Fruit fly (Drosophila melanogaster) whole organism, embryonic: ENCODE data around the gene Usp8.
A peak's percentile ranks its signal among the peaks of the same experiment; 100 is the strongest.

Experiments
- Aef1 ChIP-seq: fragments of 200-800 bp; sonication (Bioruptor generic); IDR thresholded peaks from 3 replicates; pipeline ENCODE4 v1.3.6; 2022; ENCODE audit warnings: missing biosample characterization, missing genetic modification characterization
- Atf6 ChIP-seq: fragments of 200-800 bp; sonication (Bioruptor generic); IDR thresholded peaks from 2 replicates; pipeline ENCODE4 v1.3.6; 2022; ENCODE audit warnings: missing biosample characterization, missing genetic modification characterization
- Blimp-1 ChIP-seq: fragments of 200-800 bp; sonication (Bioruptor generic); optimal IDR thresholded peaks from 3 replicates; lab custom pipeline; 2018; ENCODE audit warnings: missing biosample characterization, missing genetic modification characterization, mild to moderate bottlenecking, moderate library complexity, missing genetic modification reagents
- CG11723 ChIP-seq: fragments of 200-800 bp; sonication (Bioruptor generic); optimal IDR thresholded peaks from 2 replicates; lab custom pipeline; 2017; ENCODE audit warnings: missing biosample characterization, mild to moderate bottlenecking, missing genetic modification characterization
- CG12659 ChIP-seq: fragments of 200-800 bp; sonication (Bioruptor generic); optimal IDR thresholded peaks from 3 replicates; lab custom pipeline; 2017; ENCODE audit warnings: mild to moderate bottlenecking, missing biosample characterization, missing genetic modification reagents, missing genetic modification characterization
- CG15269 ChIP-seq: fragments of 200-800 bp; sonication (Bioruptor generic); optimal IDR thresholded peaks from 2 replicates; lab custom pipeline; 2018; ENCODE audit warnings: missing biosample characterization, mild to moderate bottlenecking, missing genetic modification characterization, moderate library complexity
- CG1647 ChIP-seq: fragments of 200-800 bp; sonication (Bioruptor generic); optimal IDR thresholded peaks from 3 replicates; lab custom pipeline; 2016; ENCODE audit warnings: missing biosample characterization, missing genetic modification characterization
- CG17361 ChIP-seq: fragments of 200-800 bp; sonication (Bioruptor generic); IDR thresholded peaks from 3 replicates; pipeline ENCODE4 v1.3.6; 2022; ENCODE audit warnings: missing biosample characterization, missing genetic modification characterization
- CG17612 ChIP-seq: fragments of 200-800 bp; sonication (Bioruptor generic); IDR thresholded peaks from 2 replicates; pipeline ENCODE4 v1.3.6; 2022; ENCODE audit warnings: missing biosample characterization, missing genetic modification characterization
- CG17829 ChIP-seq: fragments of 200-800 bp; optimal IDR thresholded peaks from 2 replicates; lab custom pipeline; 2019; ENCODE audit warnings: missing biosample characterization, mild to moderate bottlenecking, missing genetic modification characterization, moderate library complexity
- CG33557 ChIP-seq: fragments of 200-800 bp; sonication (Bioruptor generic); optimal IDR thresholded peaks from 2 replicates; lab custom pipeline; 2019; ENCODE audit warnings: missing biosample characterization, mild to moderate bottlenecking, missing genetic modification characterization, moderate library complexity
- CG3995 ChIP-seq: fragments of 200-800 bp; sonication (Bioruptor generic); optimal IDR thresholded peaks from 3 replicates; lab custom pipeline; 2016; ENCODE audit warnings: missing biosample characterization, missing genetic modification characterization
- CG4404 ChIP-seq: fragments of 200-800 bp; sonication (Bioruptor generic); IDR thresholded peaks from 2 replicates; pipeline ENCODE4 v1.3.6; 2022; ENCODE audit warnings: missing biosample characterization, missing genetic modification characterization
- CG5245 ChIP-seq: fragments of 200-800 bp; sonication (Bioruptor generic); optimal IDR thresholded peaks from 3 replicates; lab custom pipeline; 2016; ENCODE audit warnings: missing biosample characterization, missing genetic modification characterization
- CG6272 ChIP-seq: fragments of 200-800 bp; sonication (Bioruptor generic); IDR thresholded peaks from 2 replicates; pipeline ENCODE4 v1.3.6; 2022; ENCODE audit warnings: missing biosample characterization, missing genetic modification characterization
- CG6689 ChIP-seq: fragments of 200-800 bp; sonication (Bioruptor generic); IDR thresholded peaks from 2 replicates; pipeline ENCODE4 v1.3.6; 2022; ENCODE audit warnings: missing biosample characterization, missing genetic modification characterization
- CG8359 ChIP-seq: fragments of 200-800 bp; sonication (Bioruptor generic); optimal IDR thresholded peaks from 2 replicates; lab custom pipeline; 2017; ENCODE audit warnings: missing biosample characterization, mild to moderate bottlenecking, missing genetic modification characterization, borderline replicate concordance
- CG9437 ChIP-seq: fragments of 200-800 bp; sonication (Bioruptor generic); optimal IDR thresholded peaks from 2 replicates; lab custom pipeline; 2018; ENCODE audit warnings: missing biosample characterization, mild to moderate bottlenecking, missing genetic modification characterization
- CG9609 ChIP-seq: fragments of 200-800 bp; sonication (Bioruptor generic); optimal IDR thresholded peaks from 3 replicates; lab custom pipeline; 2016; ENCODE audit warnings: missing biosample characterization, missing genetic modification characterization
- CG9797 ChIP-seq: fragments of 200-800 bp; sonication (Bioruptor generic); optimal IDR thresholded peaks from 3 replicates; lab custom pipeline; 2018; ENCODE audit warnings: missing biosample characterization, mild to moderate bottlenecking, missing genetic modification characterization
- CTCF ChIP-seq: fragments of 200-800 bp; sonication (Bioruptor generic); optimal IDR thresholded peaks from 2 replicates; lab custom pipeline; 2017; ENCODE audit warnings: missing biosample characterization, mild to moderate bottlenecking, missing genetic modification characterization, moderate library complexity
- Camta ChIP-seq: fragments of 200-800 bp; sonication (Bioruptor generic); optimal IDR thresholded peaks from 2 replicates; lab custom pipeline; 2016; ENCODE audit warnings: missing biosample characterization, missing genetic modification characterization
- Dll ChIP-seq: fragments of 200-800 bp; sonication (Bioruptor generic); IDR thresholded peaks from 4 replicates; pipeline ENCODE4 v1.3.6; 2022; ENCODE audit warnings: missing biosample characterization, missing genetic modification characterization; ENCODE audit not compliant: partially characterized antibody
- Eip74EF ChIP-seq, 2 experiments: fragments of 200-800 bp in 1 of 2; fragments of >200 bp in 1 of 2; sonication (Bioruptor generic) in 1 of 2; optimal IDR thresholded peaks; 2 replicates each; lab custom pipeline; 2017 to 2019; ENCODE audit warnings: missing biosample characterization in 2 of 2, missing genetic modification characterization in 2 of 2, mild to moderate bottlenecking in 1 of 2, moderate library complexity in 1 of 2
- Ets97D ChIP-seq: fragments of 200-800 bp; sonication (Bioruptor generic); optimal IDR thresholded peaks from 3 replicates; lab custom pipeline; 2016; ENCODE audit warnings: missing biosample characterization, missing genetic modification characterization
- HLH4C ChIP-seq: fragments of 200-800 bp; sonication (Bioruptor generic); IDR thresholded peaks from 3 replicates; pipeline ENCODE4 v1.3.6; 2022; ENCODE audit warnings: missing biosample characterization, missing genetic modification characterization; ENCODE audit not compliant: partially characterized antibody
- Hey ChIP-seq: fragments of 200-800 bp; sonication (Bioruptor generic); optimal IDR thresholded peaks from 3 replicates; lab custom pipeline; 2018; ENCODE audit warnings: missing biosample characterization, mild to moderate bottlenecking, missing genetic modification characterization
- Hr39 ChIP-seq: fragments of >200 bp; optimal IDR thresholded peaks from 2 replicates; lab custom pipeline; 2017
- Neu2 ChIP-seq: fragments of 200-800 bp; sonication (Bioruptor generic); optimal IDR thresholded peaks from 3 replicates; lab custom pipeline; 2016; ENCODE audit warnings: missing biosample characterization, missing genetic modification characterization, borderline replicate concordance
- Opbp ChIP-seq: fragments of 200-800 bp; sonication (Bioruptor generic); IDR thresholded peaks from 3 replicates; pipeline ENCODE4 v1.3.6; 2022; ENCODE audit warnings: missing biosample characterization, missing genetic modification characterization; ENCODE audit not compliant: partially characterized antibody
- Ravus ChIP-seq: fragments of 200-800 bp; sonication (Bioruptor generic); IDR thresholded peaks from 2 replicates; pipeline ENCODE4 v1.3.6; 2022; ENCODE audit warnings: missing biosample characterization, missing genetic modification characterization
- Spps ChIP-seq: fragments of 200-800 bp; sonication (Bioruptor generic); optimal IDR thresholded peaks from 2 replicates; lab custom pipeline; 2018; ENCODE audit warnings: missing biosample characterization, mild to moderate bottlenecking, missing genetic modification characterization
- ab ChIP-seq: fragments of 200-800 bp; sonication (Bioruptor generic); optimal IDR thresholded peaks from 2 replicates; lab custom pipeline; 2016; ENCODE audit warnings: missing biosample characterization, missing genetic modification characterization
- abd-A ChIP-seq: fragments of 200-800 bp; sonication (Bioruptor generic); optimal IDR thresholded peaks from 3 replicates; lab custom pipeline; 2019; ENCODE audit warnings: missing biosample characterization, mild to moderate bottlenecking, missing genetic modification characterization, moderate library complexity
- ac ChIP-seq: fragments of 200-800 bp; sonication (Bioruptor generic); optimal IDR thresholded peaks from 3 replicates; lab custom pipeline; 2017; ENCODE audit warnings: missing biosample characterization, mild to moderate bottlenecking, missing genetic modification characterization
- corto ChIP-seq: fragments of 200-800 bp; sonication (Bioruptor generic); optimal IDR thresholded peaks from 2 replicates; lab custom pipeline; 2016; ENCODE audit warnings: missing biosample characterization, mild to moderate bottlenecking, missing genetic modification characterization, moderate library complexity
- crc ChIP-seq: fragments of 200-800 bp; sonication (Bioruptor generic); optimal IDR thresholded peaks from 2 replicates; lab custom pipeline; 2016; ENCODE audit warnings: missing biosample characterization, missing genetic modification characterization
- croc ChIP-seq: fragments of 200-800 bp; sonication (Bioruptor generic); conservative IDR thresholded peaks from 3 replicates; pipeline ENCODE4 v1.3.6; 2022; ENCODE audit warnings: missing biosample characterization, missing genetic modification characterization
- gcm ChIP-seq: fragments of 200-800 bp; sonication (Bioruptor generic); optimal IDR thresholded peaks from 2 replicates; lab custom pipeline; 2019; ENCODE audit warnings: missing biosample characterization, mild to moderate bottlenecking, missing genetic modification characterization, moderate library complexity
- gro ChIP-seq: fragments of 200-800 bp; sonication (Bioruptor generic); optimal IDR thresholded peaks from 2 replicates; lab custom pipeline; 2016; ENCODE audit warnings: missing biosample characterization, missing genetic modification characterization
- gsb ChIP-seq: fragments of 200-800 bp; sonication (Bioruptor generic); IDR thresholded peaks from 2 replicates; pipeline ENCODE4 v1.3.6; 2022; ENCODE audit warnings: missing biosample characterization, missing genetic modification characterization
- gsb-n ChIP-seq: fragments of 200-800 bp; sonication (Bioruptor generic); optimal IDR thresholded peaks from 3 replicates; lab custom pipeline; 2018; ENCODE audit warnings: missing biosample characterization, mild to moderate bottlenecking, missing genetic modification characterization
- pita ChIP-seq: fragments of 200-800 bp; sonication (Bioruptor generic); optimal IDR thresholded peaks from 2 replicates; lab custom pipeline; 2017; ENCODE audit warnings: missing biosample characterization, mild to moderate bottlenecking, missing genetic modification characterization
- ranshi ChIP-seq: fragments of 200-800 bp; sonication (Bioruptor generic); IDR thresholded peaks from 2 replicates; pipeline ENCODE4 v1.3.6; 2022; ENCODE audit warnings: missing biosample characterization, missing genetic modification characterization
- sisA ChIP-seq: fragments of 200-800 bp; sonication (Bioruptor generic); IDR thresholded peaks from 2 replicates; pipeline ENCODE4 v1.3.6; 2022; ENCODE audit warnings: missing biosample characterization, missing genetic modification characterization
- slp2 ChIP-seq: fragments of 200-800 bp; sonication (Bioruptor generic); optimal IDR thresholded peaks from 2 replicates; lab custom pipeline; 2016; ENCODE audit warnings: missing biosample characterization, missing genetic modification characterization
- sqz ChIP-seq: fragments of 200-800 bp; sonication (Bioruptor generic); optimal IDR thresholded peaks from 3 replicates; lab custom pipeline; 2018; ENCODE audit warnings: missing biosample characterization, mild to moderate bottlenecking, missing genetic modification characterization
- stwl ChIP-seq: fragments of 200-800 bp; sonication (Bioruptor generic); optimal IDR thresholded peaks from 3 replicates; lab custom pipeline; 2018; ENCODE audit warnings: missing biosample characterization, mild to moderate bottlenecking, missing genetic modification characterization, moderate library complexity
- tgo ChIP-seq: fragments of 200-800 bp; sonication (Bioruptor generic); IDR thresholded peaks from 3 replicates; pipeline ENCODE4 v1.3.6; 2022; ENCODE audit warnings: missing biosample characterization, missing genetic modification characterization
- tna ChIP-seq: fragments of 200-800 bp; sonication (Bioruptor generic); IDR thresholded peaks from 2 replicates; pipeline ENCODE4 v1.3.6; 2022; ENCODE audit warnings: missing biosample characterization, missing genetic modification characterization; ENCODE audit not compliant: partially characterized antibody
- wor ChIP-seq: fragments of 200-800 bp; sonication (Bioruptor generic); IDR thresholded peaks from 2 replicates; pipeline ENCODE4 v1.3.6; 2022; ENCODE audit warnings: missing biosample characterization, missing genetic modification characterization

The Usp8 gene

DNA sequence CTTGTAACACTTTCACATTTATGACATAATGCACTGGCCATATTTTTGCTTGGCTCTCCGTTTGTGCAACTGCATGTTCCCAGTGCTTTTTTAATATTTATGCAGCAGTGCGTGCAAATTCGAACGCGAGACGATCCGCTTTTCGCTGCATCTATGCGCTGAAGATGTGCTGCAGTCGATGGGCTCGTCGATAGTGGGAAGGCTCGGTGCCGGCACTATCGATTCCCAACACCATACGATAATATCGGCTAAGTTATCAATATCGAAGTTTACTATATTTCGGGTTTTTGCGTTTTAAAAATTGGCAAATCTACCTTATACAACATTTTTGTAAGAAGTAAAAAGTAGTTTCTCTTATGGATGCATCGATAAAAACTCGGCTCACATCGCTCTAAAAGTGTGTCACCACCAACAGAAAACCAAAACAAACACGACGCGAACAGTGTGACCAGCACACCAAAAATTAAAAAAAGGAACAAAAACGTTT, 36.4 kb upstream of the Usp8 start, which contains the start of gene RhoGAP93B (continued):
- TF ChIP-seq Dll (GFP tag; lab: Robert Waterston, UW) (peak; percentile 100), gsb (peak; percentile 56), crc (GFP tag; lab: Kevin White, UChicago) (peak; percentile 74), pita (GFP tag; lab: Kevin White, UChicago) (no peak), Ets97D (GFP tag; lab: Kevin White, UChicago) (peak; percentile 92), wor (peak; percentile 75), ac (GFP tag; lab: Kevin White, UChicago) (no peak), ab (GFP tag; lab: Kevin White, UChicago) (peak; percentile 7), sqz (GFP tag; lab: Kevin White, UChicago) (no peak), sisA (GFP tag; lab: Robert Waterston, UW) (peak; percentile 96), Hr39 (lab: Kevin White, UChicago) (no peak), CG17829 (tag; lab: Kevin White, UChicago) (peak; percentile 88), tna (GFP tag; lab: Robert Waterston, UW) (peak; percentile 100), CTCF (GFP tag; lab: Kevin White, UChicago) (peak; percentile 44), Camta (GFP tag; lab: Kevin White, UChicago) (peak; percentile 76), abd-A (tag; lab: Kevin White, UChicago) (no peak), Hey (tag; lab: Kevin White, UChicago) (peak; percentile 2), Opbp (GFP tag; lab: Robert Waterston, UW) (peak; percentile 99), CG12659 (GFP tag; lab: Kevin White, UChicago) (peak; percentile 92), Ravus (GFP tag; lab: Robert Waterston, UW) (peak; percentile 81), HLH4C (peak; percentile 100), croc (GFP tag; lab: Robert Waterston, UW) (peak; percentile 71; the same call in 2 of the 3 replicates), CG5245 (GFP tag; lab: Kevin White, UChicago) (peak; percentile 70), CG3995 (GFP tag; lab: Kevin White, UChicago) (peak; percentile 51), slp2 (peak; percentile 77), Atf6 (GFP tag; lab: Robert Waterston, UW) (peak; percentile 92), tgo (GFP tag; lab: Robert Waterston, UW) (peak; percentile 80), CG9437 (GFP tag; lab: Kevin White, UChicago) (peak; percentile 37), gcm (GFP tag; lab: Kevin White, UChicago) (peak; percentile 60), CG1647 (GFP tag; lab: Kevin White, UChicago) (peak; percentile 85), Spps (tag; lab: Kevin White, UChicago) (peak; percentile 81), CG9609 (peak; percentile 93), CG15269 (tag; lab: Kevin White, UChicago) (no peak), stwl (tag; lab: Kevin White, UChicago) (peak; percentile 87), CG6689 (GFP tag; lab: Robert Waterston, UW) (peak; percentile 83), CG33557 (GFP tag; lab: Kevin White, UChicago) (peak; percentile 69), CG8359 (GFP tag; lab: Kevin White, UChicago) (no peak), Eip74EF (GFP tag; optimal IDR thresholded peaks at IDR 0.05; lab: Kevin White, UChicago) (no peak), Blimp-1 (GFP tag; lab: Kevin White, UChicago) (peak; percentile 83), CG4404 (GFP tag; lab: Robert Waterston, UW) (peak; percentile 94), CG6272 (GFP tag; lab: Robert Waterston, UW) (peak; percentile 96), gro (GFP tag; lab: Kevin White, UChicago) (peak; percentile 92), ranshi (GFP tag; lab: Robert Waterston, UW) (peak; percentile 94), CG9797 (GFP tag; lab: Kevin White, UChicago) (peak; percentile 90), CG17612 (GFP tag; lab: Robert Waterston, UW) (peak; percentile 78), gsb-n (no peak), Neu2 (GFP tag; lab: Kevin White, UChicago) (peak; percentile 63), CG17361 (GFP tag; lab: Robert Waterston, UW) (peak; percentile 84), corto (GFP tag; lab: Kevin White, UChicago) (no peak), CG11723 (GFP tag; lab: Kevin White, UChicago) (peak; percentile 49), Aef1 (GFP tag; lab: Robert Waterston, UW) (peak; percentile 96)
